Fruit fly (Drosophila melanogaster): ENCODE results near the gene Sr-CIV.

DNA sequence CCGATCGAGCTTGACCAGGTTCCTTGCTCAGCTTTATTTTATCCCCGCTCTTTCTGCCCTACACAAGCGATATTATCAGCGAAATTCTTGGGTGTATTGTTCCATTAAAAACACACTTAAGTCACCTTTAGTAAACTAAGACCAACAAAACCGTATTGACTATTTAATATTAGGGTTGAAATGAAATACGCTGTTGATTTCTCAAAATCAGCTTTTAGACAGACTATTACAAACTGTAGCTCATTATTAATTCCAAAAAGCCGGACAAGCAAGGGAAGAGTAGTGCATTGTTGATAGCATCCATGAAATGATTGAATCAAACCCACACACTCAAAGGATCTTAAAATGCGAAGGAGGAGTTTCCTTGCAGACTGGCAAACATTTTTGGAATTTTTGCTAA lies 34.4 kb upstream of the Sr-CIV start:
- TF ChIP-seq CG13894 (tag; optimal IDR thresholded peaks at IDR 0.05) (no peak), Nf-YA (GFP tag; IDR thresholded peaks at IDR 0.05) (no peak), sens-2 (GFP tag; IDR thresholded peaks at IDR 0.05) (no peak), nerfin-1 (tag; optimal IDR thresholded peaks at IDR 0.05) (no peak), h (optimal IDR thresholded peaks at IDR 0.05) (no peak), cwo (GFP tag; optimal IDR thresholded peaks at IDR 0.05) (no peak), ssp (GFP tag; IDR thresholded peaks at IDR 0.05) (no peak), CG10959 (GFP tag; IDR thresholded peaks at IDR 0.05) (no peak), CG7786 (GFP tag; optimal IDR thresholded peaks at IDR 0.05) (no peak), Usf (GFP tag; optimal IDR thresholded peaks at IDR 0.05) (no peak), CG2129 (GFP tag; IDR thresholded peaks at IDR 0.05; ENCODE audit: partially characterized antibody) (no peak), Drgx (GFP tag; IDR thresholded peaks at IDR 0.05) (no peak), CG3838 (GFP tag; optimal IDR thresholded peaks at IDR 0.05) (no peak)

Measured in whole organism, embryonic.